Worm (Caenorhabditis elegans) whole organism, L3 larva: Measurements from ENCODE around the gene R02F2.9.

Experiments used
- R02D3.7 ChIP-seq: fragments of 150-350 bp; optimal IDR thresholded peaks from 2 replicates; lab custom pipeline; 2014; ENCODE audit warnings: missing biosample characterization, missing genetic modification characterization
- aly-2 ChIP-seq: fragments of 150-350 bp; optimal IDR thresholded peaks from 2 replicates; lab custom pipeline; 2014; ENCODE audit warnings: missing biosample characterization, missing genetic modification characterization
- ama-1 ChIP-seq: fragments of 150-350 bp; optimal IDR thresholded peaks from 2 replicates; lab custom pipeline; 2018
- ceh-28 ChIP-seq: fragments of 150-350 bp; optimal IDR thresholded peaks from 2 replicates; lab custom pipeline; 2014; ENCODE audit warnings: missing biosample characterization, missing genetic modification reagents, missing genetic modification characterization
- ceh-82 ChIP-seq: fragments of 150-350 bp; optimal IDR thresholded peaks from 2 replicates; lab custom pipeline; 2014; ENCODE audit warnings: missing biosample characterization, missing genetic modification characterization
- ceh-9 ChIP-seq: sonication (generic microtip); optimal IDR thresholded peaks from 2 replicates; lab custom pipeline; 2018; ENCODE audit warnings: missing biosample characterization, missing genetic modification characterization
- daf-12 ChIP-seq: fragments of 150-350 bp; optimal IDR thresholded peaks from 2 replicates; lab custom pipeline; 2014; ENCODE audit warnings: missing biosample characterization, missing genetic modification reagents, missing genetic modification characterization
- egl-5 ChIP-seq: fragments of 150-350 bp; optimal IDR thresholded peaks from 2 replicates; lab custom pipeline; 2017; ENCODE audit warnings: missing biosample characterization, missing genetic modification reagents, missing genetic modification characterization, inconsistent platforms
- elt-1 ChIP-seq: fragments of 150-350 bp; optimal IDR thresholded peaks from 2 replicates; lab custom pipeline; 2014; ENCODE audit warnings: missing biosample characterization, missing genetic modification characterization
- elt-2 ChIP-seq: sonication (generic microtip); optimal IDR thresholded peaks from 2 replicates; lab custom pipeline; 2016; ENCODE audit warnings: missing genetic modification reagents, mild to moderate bottlenecking, missing genetic modification characterization, missing compliant biosample characterization
- eor-1 ChIP-seq, 2 experiments: fragments of 150-350 bp; optimal IDR thresholded peaks; 2 replicates each; lab custom pipeline; 2014 to 2018; ENCODE audit warnings: missing biosample characterization in 2 of 2, missing genetic modification characterization in 2 of 2
- fkh-10 ChIP-seq: sonication (generic microtip); optimal IDR thresholded peaks from 2 replicates; lab custom pipeline; 2017; ENCODE audit warnings: missing biosample characterization, missing genetic modification reagents, missing genetic modification characterization
- fkh-2 ChIP-seq: fragments of 150-350 bp; optimal IDR thresholded peaks from 2 replicates; lab custom pipeline; 2014; ENCODE audit warnings: missing biosample characterization, missing genetic modification reagents, missing genetic modification characterization
- fos-1 ChIP-seq: fragments of 150-350 bp; optimal IDR thresholded peaks from 2 replicates; lab custom pipeline; 2014; ENCODE audit warnings: missing biosample characterization, missing genetic modification characterization
- hmg-11 ChIP-seq: sonication (generic microtip); optimal IDR thresholded peaks from 2 replicates; lab custom pipeline; 2016; ENCODE audit warnings: missing genetic modification characterization, missing compliant biosample characterization
- jun-1 ChIP-seq: fragments of 150-350 bp; optimal IDR thresholded peaks from 2 replicates; lab custom pipeline; 2014; ENCODE audit warnings: missing biosample characterization, missing genetic modification reagents, missing genetic modification characterization
- lin-15B ChIP-seq: fragments of 150-350 bp; optimal IDR thresholded peaks from 2 replicates; lab custom pipeline; 2014; ENCODE audit warnings: missing biosample characterization, missing genetic modification characterization
- lin-39 ChIP-seq: fragments of 150-350 bp; optimal IDR thresholded peaks from 2 replicates; lab custom pipeline; 2018; ENCODE audit warnings: missing biosample characterization, missing genetic modification reagents, missing genetic modification characterization
- lsy-12 ChIP-seq: sonication (generic microtip); optimal IDR thresholded peaks from 2 replicates; lab custom pipeline; 2016; ENCODE audit warnings: mild to moderate bottlenecking, missing genetic modification characterization, missing compliant biosample characterization
- mdl-1 ChIP-seq: fragments of 150-350 bp; optimal IDR thresholded peaks from 2 replicates; lab custom pipeline; 2014; ENCODE audit warnings: missing biosample characterization, missing genetic modification characterization
- mml-1 ChIP-seq: fragments of 150-350 bp; sonication (generic microtip); optimal IDR thresholded peaks from 3 replicates; lab custom pipeline; 2014; ENCODE audit warnings: missing biosample characterization, missing genetic modification characterization
- nfya-1 ChIP-seq: sonication (generic microtip); optimal IDR thresholded peaks from 2 replicates; lab custom pipeline; 2017; ENCODE audit warnings: missing genetic modification characterization, mild to moderate bottlenecking, missing compliant biosample characterization, antibody characterized with exemption, moderate library complexity; ENCODE audit not compliant: insufficient read depth
- nhr-12 ChIP-seq: fragments of 150-350 bp; optimal IDR thresholded peaks from 2 replicates; lab custom pipeline; 2014; ENCODE audit warnings: missing biosample characterization, missing genetic modification characterization
- nhr-23 ChIP-seq: fragments of 150-350 bp; optimal IDR thresholded peaks from 2 replicates; lab custom pipeline; 2014; ENCODE audit warnings: missing biosample characterization, missing genetic modification reagents, missing genetic modification characterization
- nhr-237 ChIP-seq: fragments of 150-350 bp; optimal IDR thresholded peaks from 2 replicates; lab custom pipeline; 2014; ENCODE audit warnings: missing biosample characterization, missing genetic modification characterization
- nhr-25 ChIP-seq: sonication (generic microtip); optimal IDR thresholded peaks from 2 replicates; lab custom pipeline; 2017; ENCODE audit warnings: missing biosample characterization, missing genetic modification characterization
- nhr-43 ChIP-seq: sonication (generic microtip); optimal IDR thresholded peaks from 2 replicates; lab custom pipeline; 2016; ENCODE audit warnings: mild to moderate bottlenecking, missing genetic modification characterization, missing compliant biosample characterization; ENCODE audit not compliant: poor library complexity, severe bottlenecking
- nhr-67 ChIP-seq: fragments of 150-350 bp; optimal IDR thresholded peaks from 2 replicates; lab custom pipeline; 2014; ENCODE audit warnings: missing biosample characterization, missing genetic modification characterization
- nhr-76 ChIP-seq: fragments of 150-350 bp; sonication (generic microtip); optimal IDR thresholded peaks from 5 replicates; lab custom pipeline; 2014; ENCODE audit warnings: missing biosample characterization, missing genetic modification characterization
- nhr-77 ChIP-seq: fragments of 150-350 bp; optimal IDR thresholded peaks from 2 replicates; lab custom pipeline; 2014; ENCODE audit warnings: missing biosample characterization, missing genetic modification characterization
- pha-4 ChIP-seq: fragments of 150-350 bp; optimal IDR thresholded peaks from 2 replicates; lab custom pipeline; 2014; ENCODE audit warnings: missing biosample characterization, missing genetic modification reagents, missing genetic modification characterization
- pqm-1 ChIP-seq: fragments of 150-350 bp; optimal IDR thresholded peaks from 2 replicates; lab custom pipeline; 2017; ENCODE audit warnings: missing biosample characterization, missing genetic modification characterization, inconsistent platforms
- sea-2 ChIP-seq: fragments of 150-350 bp; sonication (generic microtip); optimal IDR thresholded peaks from 4 replicates; lab custom pipeline; 2014; ENCODE audit warnings: missing biosample characterization, missing genetic modification reagents, missing genetic modification characterization
- skn-1 ChIP-seq: fragments of 150-350 bp; optimal IDR thresholded peaks from 2 replicates; lab custom pipeline; 2014; ENCODE audit warnings: missing biosample characterization, missing genetic modification characterization
- tbx-2 ChIP-seq: sonication (generic microtip); optimal IDR thresholded peaks from 2 replicates; lab custom pipeline; 2016; ENCODE audit warnings: mild to moderate bottlenecking, missing genetic modification characterization, missing compliant biosample characterization
- unc-39 ChIP-seq: sonication (generic microtip); optimal IDR thresholded peaks from 4 replicates; lab custom pipeline; 2017; ENCODE audit warnings: missing biosample characterization, missing genetic modification characterization
- unc-62 ChIP-seq: fragments of 150-350 bp; sonication (generic microtip); optimal IDR thresholded peaks from 4 replicates; lab custom pipeline; 2014; ENCODE audit warnings: missing biosample characterization, missing genetic modification reagents, missing genetic modification characterization
- ztf-11 ChIP-seq: fragments of 150-350 bp; optimal IDR thresholded peaks from 2 replicates; lab custom pipeline; 2014; ENCODE audit warnings: missing biosample characterization, missing genetic modification characterization

The R02F2.9 gene

ce11 chrIII:5521930-5522329 lies 22.9 kb downstream of the R02F2.9 start, which contains the start of gene D1044.4:
Gene D1044.4 (minus strand): TSS chrIII:5522030.
- TF ChIP-seq nhr-77 (no peak), lin-15B (tag; lab: Kevin White, UChicago) (no peak), unc-62 (GFP tag; lab: Kevin White, UChicago) (no peak), ceh-82 (tag; lab: Kevin White, UChicago) (no peak), nhr-25 (tag; lab: Kevin White, UChicago) (no peak), unc-39 (tag; lab: Kevin White, UChicago) (no peak), daf-12 (tag; lab: Kevin White, UChicago) (no peak), lin-39 (no peak), ztf-11 (tag; lab: Kevin White, UChicago) (no peak), nhr-12 (tag; lab: Kevin White, UChicago) (no peak)

ce11 chrIII:5525973-5526372 lies 27.0 kb downstream of the R02F2.9 start, which contains the start of gene dex-1:
Gene dex-1 (plus strand): TSS chrIII:5526104.
- TF ChIP-seq R02D3.7 (tag; lab: Kevin White, UChicago) (no peak), nhr-12 (tag; lab: Kevin White, UChicago) (no peak), pha-4 (tag; lab: Kevin White, UChicago) (no peak), nhr-43 (no peak), pqm-1 (no peak), ceh-9 (no peak), tbx-2 (tag; lab: Kevin White, UChicago) (no peak), nhr-23 (tag; lab: Kevin White, UChicago) (no peak), ceh-82 (tag; lab: Kevin White, UChicago) (no peak), nhr-76 (tag; lab: Kevin White, UChicago) (no peak), fos-1 (tag; lab: Kevin White, UChicago) (no peak), aly-2 (no peak), ama-1 (lab: Kevin White, UChicago) (no peak), unc-62 (GFP tag; lab: Kevin White, UChicago) (no peak), nhr-237 (tag; lab: Kevin White, UChicago) (no peak)
- TF ChIP-seq, all 47 proteins: peak for 0

- peak; percentile 26 for TF ChIP-seq hmg-11
- no peak for TF ChIP-seq fos-1 (tag; lab: Kevin White, UChicago)
- TF ChIP-seq nhr-25 (tag; lab: Kevin White, UChicago) = peak; percentile 37
Observed at ce11 chrIII:5541777-5542176, 42.8 kb downstream of the R02F2.9 start.

- TF ChIP-seq fkh-2 (no peak), pqm-1 (no peak)
Observed at ce11 chrIII:5543050-5543449, 44.1 kb downstream of the R02F2.9 start, which contains the start of gene D1044.6. Gene D1044.6 (minus strand): TSS chrIII:5543177.

ce11 chrIII:5543727-5544345 lies 44.8 kb downstream of the R02F2.9 start, which contains the start of gene D1044.1:
Gene D1044.1 (plus strand): TSS chrIII:5544295.
- TF ChIP-seq nhr-76 (tag; lab: Kevin White, UChicago) (no peak), egl-5 (tag; lab: Kevin White, UChicago) (no peak), eor-1 (tag; optimal IDR thresholded peaks at IDR 0.05; lab: Kevin White, UChicago) (no peak), nhr-237 (tag; lab: Kevin White, UChicago) (no peak), lsy-12 (no peak), jun-1 (tag; lab: Kevin White, UChicago) (no peak), nhr-43 (no peak), fkh-10 (GFP tag; lab: Kevin White, UChicago) (no peak), aly-2 (no peak), elt-2 (tag; lab: Kevin White, UChicago) (no peak), ceh-28 (tag; lab: Kevin White, UChicago) (no peak), R02D3.7 (tag; lab: Kevin White, UChicago) (no peak), pha-4 (tag; lab: Kevin White, UChicago) (no peak)
- TF ChIP-seq, all 47 proteins: peak for 0

ce11 chrIII:5546309-5546708 lies 47.3 kb downstream of the R02F2.9 start:
- TF ChIP-seq fkh-10 (GFP tag; lab: Kevin White, UChicago) = no peak
- no peak for TF ChIP-seq ama-1 (lab: Kevin White, UChicago)
- TF ChIP-seq nhr-77 = no peak
- TF ChIP-seq mml-1 (tag; lab: Kevin White, UChicago) = no peak
- TF ChIP-seq nhr-67 = no peak
- TF ChIP-seq lin-39 = no peak
- TF ChIP-seq nhr-237 (tag; lab: Kevin White, UChicago) = no peak
- TF ChIP-seq elt-1 (tag; lab: Kevin White, UChicago) = peak; percentile 28
- peak; percentile 22 for TF ChIP-seq nhr-25 (tag; lab: Kevin White, UChicago)
- peak; percentile 74 for TF ChIP-seq nhr-23 (tag; lab: Kevin White, UChicago)
- no peak for TF ChIP-seq nhr-43
- TF ChIP-seq skn-1 (tag; lab: Kevin White, UChicago) = no peak
- TF ChIP-seq mdl-1 (tag; lab: Kevin White, UChicago) = no peak
- TF ChIP-seq nfya-1 (tag; lab: Kevin White, UChicago) = peak; percentile 10
- TF ChIP-seq sea-2 (GFP tag; lab: Kevin White, UChicago) = no peak
- no peak for TF ChIP-seq aly-2
- TF ChIP-seq daf-12 (tag; lab: Kevin White, UChicago) = no peak
- TF ChIP-seq, all 47 proteins: peak for 4
